Worm (Caenorhabditis elegans) whole organism, young adult: Measurements from ENCODE around the gene D1022.3.

Experiments used
- B0019.2 ChIP-seq: fragments of 200-800 bp; sonication (Bioruptor generic); conservative IDR thresholded peaks from 2 replicates; pipeline ENCODE4 v1.3.6; 2022; ENCODE audit warnings: missing genetic modification reagents, missing genetic modification characterization, missing compliant biosample characterization
- C17E4.6 ChIP-seq: fragments of 200-800 bp; sonication (Bioruptor generic); IDR thresholded peaks from 2 replicates; pipeline ENCODE4 v1.3.6; 2022; ENCODE audit warnings: missing genetic modification reagents, missing genetic modification characterization, missing compliant biosample characterization
- D2030.7 ChIP-seq: fragments of 200-800 bp; sonication (Bioruptor generic); IDR thresholded peaks from 2 replicates; pipeline ENCODE4 v1.3.6; 2022; ENCODE audit warnings: missing genetic modification reagents, missing genetic modification characterization, missing compliant biosample characterization
- F10E7.11 ChIP-seq: sonication (generic microtip); optimal IDR thresholded peaks from 2 replicates; lab custom pipeline; 2017; ENCODE audit warnings: mild to moderate bottlenecking, missing genetic modification characterization, moderate library complexity, missing compliant biosample characterization
- F23B12.7 ChIP-seq: sonication (generic microtip); optimal IDR thresholded peaks from 2 replicates; lab custom pipeline; 2017; ENCODE audit warnings: missing genetic modification characterization, mild to moderate bottlenecking, missing compliant biosample characterization, antibody characterized with exemption, moderate library complexity; ENCODE audit not compliant: insufficient read depth
- F52B5.7 ChIP-seq: sonication (generic microtip); optimal IDR thresholded peaks from 2 replicates; lab custom pipeline; 2016; ENCODE audit warnings: mild to moderate bottlenecking, missing genetic modification characterization, missing compliant biosample characterization
- K12H6.12 ChIP-seq: fragments of 200-800 bp; sonication (Bioruptor generic); optimal IDR thresholded peaks from 2 replicates; lab custom pipeline; 2018; ENCODE audit warnings: mild to moderate bottlenecking, missing genetic modification characterization, missing compliant biosample characterization
- Y56A3A.18 ChIP-seq: fragments of 200-800 bp; sonication (Bioruptor generic); IDR thresholded peaks from 2 replicates; pipeline ENCODE4 v1.3.6; 2022; ENCODE audit warnings: missing genetic modification reagents, missing genetic modification characterization, missing compliant biosample characterization
- akir-1 ChIP-seq: fragments of 200-800 bp; sonication (Bioruptor generic); optimal IDR thresholded peaks from 2 replicates; lab custom pipeline; 2018; ENCODE audit warnings: mild to moderate bottlenecking, missing genetic modification characterization, moderate library complexity, missing compliant biosample characterization
- athp-1 ChIP-seq: sonication (generic microtip); optimal IDR thresholded peaks from 2 replicates; lab custom pipeline; 2017; ENCODE audit warnings: mild to moderate bottlenecking, missing genetic modification characterization, missing compliant biosample characterization
- attf-3 ChIP-seq: fragments of 200-800 bp; sonication (Bioruptor generic); conservative IDR thresholded peaks from 2 replicates; pipeline ENCODE4 v1.3.6; 2022; ENCODE audit warnings: missing genetic modification reagents, missing genetic modification characterization, missing compliant biosample characterization
- attf-5 ChIP-seq: fragments of 200-800 bp; sonication (Bioruptor generic); optimal IDR thresholded peaks from 2 replicates; lab custom pipeline; 2018; ENCODE audit warnings: mild to moderate bottlenecking, missing genetic modification characterization, missing compliant biosample characterization
- ceh-40 ChIP-seq: fragments of 200-800 bp; sonication (Bioruptor generic); IDR thresholded peaks from 2 replicates; pipeline ENCODE4 v1.3.6; 2022; ENCODE audit warnings: missing genetic modification characterization, missing compliant biosample characterization
- die-1 ChIP-seq: sonication (generic microtip); optimal IDR thresholded peaks from 2 replicates; lab custom pipeline; 2016; ENCODE audit warnings: missing genotype, mild to moderate bottlenecking, missing genetic modification characterization, missing compliant biosample characterization
- dpff-1 ChIP-seq: sonication (generic microtip); optimal IDR thresholded peaks from 2 replicates; lab custom pipeline; 2017; ENCODE audit warnings: mild to moderate bottlenecking, missing genetic modification characterization, missing compliant biosample characterization
- efl-1 ChIP-seq: fragments of 150-350 bp; optimal IDR thresholded peaks from 2 replicates; lab custom pipeline; 2014; ENCODE audit warnings: missing biosample characterization, missing genetic modification reagents, missing genetic modification characterization
- egl-18 ChIP-seq: fragments of 200-800 bp; sonication (Bioruptor generic); IDR thresholded peaks from 2 replicates; pipeline ENCODE4 v1.3.6; 2022; ENCODE audit warnings: missing genetic modification reagents, missing genetic modification characterization, missing compliant biosample characterization
- egl-44 ChIP-seq: fragments of 200-800 bp; sonication (Bioruptor generic); IDR thresholded peaks from 2 replicates; pipeline ENCODE4 v1.3.6; 2022; ENCODE audit warnings: missing genetic modification reagents, missing genetic modification characterization, missing compliant biosample characterization
- egrh-3 ChIP-seq: fragments of 200-800 bp; sonication (Bioruptor generic); IDR thresholded peaks from 2 replicates; pipeline ENCODE4 v1.3.6; 2022; ENCODE audit warnings: missing genetic modification reagents, missing genetic modification characterization, missing compliant biosample characterization
- ekl-4 ChIP-seq: fragments of 200-800 bp; sonication (Bioruptor generic); IDR thresholded peaks from 2 replicates; pipeline ENCODE4 v1.3.6; 2022; ENCODE audit warnings: missing genetic modification reagents, missing genetic modification characterization, missing compliant biosample characterization
- hmg-1.2 ChIP-seq: fragments of 200-800 bp; sonication (Bioruptor generic); IDR thresholded peaks from 2 replicates; pipeline ENCODE4 v1.3.6; 2022; ENCODE audit warnings: missing genetic modification reagents, missing genetic modification characterization, missing compliant biosample characterization
- hrde-1 ChIP-seq: sonication (generic microtip); optimal IDR thresholded peaks from 2 replicates; lab custom pipeline; 2016; ENCODE audit warnings: missing genetic modification characterization, mild to moderate bottlenecking, missing compliant biosample characterization, moderate library complexity, missing genotype, missing genetic modification reagents, borderline replicate concordance
- lag-1 ChIP-seq: fragments of 200-800 bp; sonication (Bioruptor generic); IDR thresholded peaks from 2 replicates; pipeline ENCODE4 v1.3.6; 2022; ENCODE audit warnings: missing genetic modification reagents, missing genetic modification characterization, missing compliant biosample characterization
- lin-40 ChIP-seq: sonication (generic microtip); optimal IDR thresholded peaks from 2 replicates; lab custom pipeline; 2016; ENCODE audit warnings: missing genetic modification characterization, mild to moderate bottlenecking, missing compliant biosample characterization, missing genotype, missing genetic modification reagents
- madf-8 ChIP-seq: fragments of 200-800 bp; sonication (Bioruptor generic); conservative IDR thresholded peaks from 2 replicates; pipeline ENCODE4 v1.3.6; 2022; ENCODE audit warnings: missing genetic modification reagents, missing genetic modification characterization, missing compliant biosample characterization
- mxl-1 ChIP-seq: sonication (generic microtip); optimal IDR thresholded peaks from 2 replicates; lab custom pipeline; 2016; ENCODE audit warnings: missing genetic modification characterization, missing compliant biosample characterization
- nfyb-1 ChIP-seq: fragments of 200-800 bp; sonication (Bioruptor generic); IDR thresholded peaks from 2 replicates; pipeline ENCODE4 v1.3.6; 2022; ENCODE audit warnings: missing genetic modification reagents, missing genetic modification characterization, missing compliant biosample characterization
- nhr-120 ChIP-seq: fragments of 200-800 bp; sonication (Bioruptor generic); IDR thresholded peaks from 2 replicates; pipeline ENCODE4 v1.3.6; 2022; ENCODE audit warnings: missing genetic modification characterization, missing compliant biosample characterization
- nhr-179 ChIP-seq: sonication (generic microtip); optimal IDR thresholded peaks from 2 replicates; lab custom pipeline; 2016; ENCODE audit warnings: mild to moderate bottlenecking, missing genetic modification characterization, missing compliant biosample characterization
- nhr-90 ChIP-seq: sonication (generic microtip); optimal IDR thresholded peaks from 2 replicates; lab custom pipeline; 2016; ENCODE audit warnings: missing genotype, mild to moderate bottlenecking, missing genetic modification characterization, missing compliant biosample characterization
- pbrm-1 ChIP-seq: fragments of 200-800 bp; sonication (Bioruptor generic); IDR thresholded peaks from 2 replicates; pipeline ENCODE4 v1.3.6; 2022; ENCODE audit warnings: missing genetic modification reagents, missing genetic modification characterization, missing compliant biosample characterization
- pha-4 ChIP-seq: fragments of 150-350 bp; sonication (generic microtip); optimal IDR thresholded peaks from 2 replicates; lab custom pipeline; 2014; ENCODE audit warnings: missing biosample characterization, missing genetic modification reagents, missing genetic modification characterization
- rcor-1 ChIP-seq: fragments of 200-800 bp; sonication (Bioruptor generic); IDR thresholded peaks from 2 replicates; pipeline ENCODE4 v1.3.6; 2022; ENCODE audit warnings: missing genetic modification reagents, missing genetic modification characterization, missing compliant biosample characterization
- sea-2 ChIP-seq: fragments of 200-800 bp; sonication (Bioruptor generic); IDR thresholded peaks from 2 replicates; pipeline ENCODE4 v1.3.6; 2022; ENCODE audit warnings: missing genetic modification characterization, missing compliant biosample characterization
- snpc-3.4 ChIP-seq: sonication (generic microtip); optimal IDR thresholded peaks from 2 replicates; lab custom pipeline; 2017; ENCODE audit warnings: missing genetic modification characterization, mild to moderate bottlenecking, missing compliant biosample characterization, antibody characterized with exemption, moderate library complexity, missing genotype, missing genetic modification reagents
- tbp1 ChIP-seq: fragments of 200-800 bp; sonication (Bioruptor generic); optimal IDR thresholded peaks from 2 replicates; lab custom pipeline; 2018; ENCODE audit warnings: mild to moderate bottlenecking, missing genetic modification characterization, missing compliant biosample characterization
- unc-130 ChIP-seq: sonication (generic microtip); optimal IDR thresholded peaks from 2 replicates; lab custom pipeline; 2016; ENCODE audit warnings: missing genetic modification reagents, missing genetic modification characterization, missing compliant biosample characterization
- xnd-1 ChIP-seq: sonication (generic microtip); optimal IDR thresholded peaks from 2 replicates; lab custom pipeline; 2016; ENCODE audit warnings: missing genotype, missing genetic modification reagents, missing genetic modification characterization, missing compliant biosample characterization
- ztf-6 ChIP-seq: fragments of 200-800 bp; sonication (Bioruptor generic); IDR thresholded peaks from 2 replicates; pipeline ENCODE4 v1.3.6; 2022; ENCODE audit warnings: missing genetic modification reagents, missing genetic modification characterization, missing compliant biosample characterization

Gene D1022.3

ce11 chrII:7456184-7456583, at the start of gene D1022.3:
Gene D1022.3 (minus strand): TSS chrII:7456284.
- TF ChIP-seq ceh-40 (GFP tag; lab: Robert Waterston, UW), result no peak
- TF ChIP-seq ztf-6 (GFP tag; lab: Robert Waterston, UW), result no peak

ce11 chrII:7505005-7505404, 48.9 kb upstream of the D1022.3 start, which contains the start of gene C28F5.1:
Gene C28F5.1 (plus strand): TSS chrII:7505305.
- TF ChIP-seq F52B5.7 (tag; lab: Kevin White, UChicago) (no peak), die-1 (tag; lab: Kevin White, UChicago) (no peak), Y56A3A.18 (GFP tag; lab: Robert Waterston, UW) (no peak), D2030.7 (GFP tag; lab: Robert Waterston, UW) (no peak), madf-8 (GFP tag; lab: Robert Waterston, UW) (no peak), F23B12.7 (tag; lab: Kevin White, UChicago) (no peak), pbrm-1 (no peak), pha-4 (no peak), F10E7.11 (no peak), B0019.2 (GFP tag; lab: Robert Waterston, UW) (no peak), nfyb-1 (no peak), hrde-1 (tag; lab: Kevin White, UChicago) (no peak), unc-130 (GFP tag; lab: Kevin White, UChicago) (no peak), xnd-1 (tag; lab: Kevin White, UChicago) (no peak), sea-2 (no peak), egrh-3 (GFP tag; lab: Robert Waterston, UW) (no peak), attf-3 (GFP tag; lab: Robert Waterston, UW) (no peak), rcor-1 (GFP tag; lab: Robert Waterston, UW) (no peak), dpff-1 (tag; lab: Kevin White, UChicago) (no peak)

DNA sequence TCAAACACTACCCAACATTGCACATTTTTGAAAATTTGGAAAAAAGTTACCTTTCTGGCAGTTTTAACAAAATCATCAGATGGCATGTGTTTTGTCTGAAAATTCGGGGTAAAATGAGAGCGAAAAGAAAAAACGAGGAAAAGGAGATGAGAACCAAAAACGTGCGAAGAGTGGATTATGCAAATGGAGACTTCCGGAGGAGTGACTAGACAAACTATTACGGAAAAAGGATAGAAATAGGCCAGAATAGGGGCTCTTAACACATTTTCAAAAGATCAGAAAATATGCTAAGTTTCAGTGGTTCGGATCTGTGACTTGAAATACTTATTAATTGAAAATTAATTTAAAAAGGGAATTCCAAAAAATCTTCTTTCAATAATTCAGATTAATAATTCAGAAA, 43.3 kb upstream of the D1022.3 start, which contains the start of gene srab-14:
Gene srab-14, minus strand, starts transcription at position 101 of the 400 bp plus-strand sequence.
- TF ChIP-seq dpff-1 (tag; lab: Kevin White, UChicago) (no peak), efl-1 (no peak), nhr-90 (tag; lab: Kevin White, UChicago) (no peak)

DNA sequence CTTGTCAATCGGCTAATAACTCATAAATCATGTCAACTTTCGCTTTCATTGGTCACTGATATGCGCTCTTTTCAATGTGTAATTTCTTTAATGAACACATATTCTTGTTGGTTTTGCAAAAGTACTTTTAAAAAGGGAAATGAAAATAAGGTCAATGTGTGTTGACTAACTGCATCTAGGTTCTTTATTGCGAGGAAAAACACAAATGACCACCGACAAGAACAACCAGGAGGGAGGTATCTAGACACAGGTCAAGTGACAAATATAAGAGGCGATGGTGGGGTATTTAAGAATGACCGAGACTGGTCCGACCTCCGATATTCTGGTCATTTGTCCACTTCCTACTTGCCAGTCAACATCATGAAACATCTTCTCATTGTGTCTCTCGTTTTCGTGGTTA, 40.0 kb upstream of the D1022.3 start, which contains the start of gene spi-1:
Gene spi-1, plus strand, starts transcription at position 178 of the 400 bp plus-strand sequence.
- TF ChIP-seq B0019.2 (GFP tag; lab: Robert Waterston, UW) (no peak), lag-1 (no peak), K12H6.12 (no peak), egl-44 (no peak), egl-18 (GFP tag; lab: Robert Waterston, UW) (no peak), hmg-1.2 (GFP tag; lab: Robert Waterston, UW) (no peak), C17E4.6 (no peak), snpc-3.4 (tag; lab: Kevin White, UChicago) (no peak), ekl-4 (GFP tag; lab: Robert Waterston, UW) (no peak), tbp1 (GFP tag; lab: Kevin White, UChicago) (no peak), pbrm-1 (no peak), F23B12.7 (tag; lab: Kevin White, UChicago) (no peak), attf-5 (no peak), lin-40 (no peak), akir-1 (GFP tag; lab: Kevin White, UChicago) (no peak), athp-1 (no peak), nhr-120 (GFP tag; lab: Robert Waterston, UW) (no peak), nhr-179 (no peak), mxl-1 (no peak)
